Worm (Caenorhabditis elegans) whole organism, L1 larva: ENCODE results near the gene clec-84.

Experiments used
- blmp-1 ChIP-seq: fragments of 150-350 bp; optimal IDR thresholded peaks from 2 replicates; lab custom pipeline; 2014; ENCODE audit warnings: missing biosample characterization, missing genetic modification characterization
- lin-14 ChIP-seq: fragments of 200-800 bp; sonication (Bioruptor generic); optimal IDR thresholded peaks from 2 replicates; lab custom pipeline; 2018; ENCODE audit warnings: mild to moderate bottlenecking, missing genetic modification characterization, moderate library complexity, missing compliant biosample characterization
- lin-39 ChIP-seq: fragments of 150-350 bp; optimal IDR thresholded peaks from 2 replicates; lab custom pipeline; 2014; ENCODE audit warnings: missing biosample characterization, missing genetic modification reagents, missing genetic modification characterization
- nhr-76 ChIP-seq: sonication (generic microtip); optimal IDR thresholded peaks from 2 replicates; lab custom pipeline; 2017; ENCODE audit warnings: missing biosample characterization, missing genetic modification characterization

DNA sequence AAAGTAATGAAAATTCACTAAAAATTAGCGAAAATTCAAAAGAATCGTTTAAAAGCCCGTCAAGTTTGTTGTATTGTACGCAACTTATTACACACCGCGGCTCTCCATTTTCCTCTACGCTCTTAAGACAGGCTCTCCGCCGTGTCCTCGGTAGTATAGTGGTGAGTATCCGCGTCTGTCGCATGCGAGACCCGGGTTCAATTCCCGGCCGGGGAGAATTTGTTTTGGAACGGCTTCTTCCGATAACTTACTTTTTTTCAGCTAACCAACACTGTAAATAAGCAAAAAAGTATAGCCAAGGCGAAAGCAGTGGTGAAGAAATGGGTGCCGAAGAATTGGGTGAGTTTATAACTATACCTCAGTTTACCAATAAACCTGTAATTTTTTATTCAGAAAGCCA is 40.1 kb upstream of the clec-84 start:
- TF ChIP-seq lin-14 (GFP tag; lab: Kevin White, UChicago) (no peak), lin-39 (tag; lab: Kevin White, UChicago) (no peak), blmp-1 (tag; lab: Kevin White, UChicago) (no peak), nhr-76 (tag; lab: Kevin White, UChicago) (no peak)
